Fruit fly (Drosophila melanogaster) whole organism, adult: ENCODE results near the gene CG17378.

Source experiments
- CG11617 ChIP-seq: fragments of 200-800 bp; sonication (Bioruptor generic); optimal IDR thresholded peaks from 2 replicates; lab custom pipeline; 2017; ENCODE audit warnings: mild to moderate bottlenecking, missing biosample characterization, missing genetic modification reagents, missing genetic modification characterization
- CG12768 ChIP-seq: fragments of 200-800 bp; sonication (Bioruptor generic); optimal IDR thresholded peaks from 2 replicates; lab custom pipeline; 2017; ENCODE audit warnings: missing biosample characterization, missing genetic modification characterization, mild to moderate bottlenecking, moderate library complexity, missing genetic modification reagents
- CG14711 ChIP-seq: fragments of 200-800 bp; sonication (Bioruptor generic); optimal IDR thresholded peaks from 2 replicates; lab custom pipeline; 2018; ENCODE audit warnings: missing biosample characterization, mild to moderate bottlenecking, missing genetic modification characterization, moderate library complexity
- CG1620 ChIP-seq: fragments of 200-800 bp; sonication (Bioruptor generic); optimal IDR thresholded peaks from 2 replicates; lab custom pipeline; 2016; ENCODE audit warnings: missing biosample characterization, missing genetic modification characterization
- CG33017 ChIP-seq: fragments of 200-800 bp; sonication (Bioruptor generic); optimal IDR thresholded peaks from 2 replicates; lab custom pipeline; 2018; ENCODE audit warnings: missing biosample characterization, mild to moderate bottlenecking, missing genetic modification characterization, moderate library complexity
- CG5204 ChIP-seq: fragments of 200-800 bp; sonication (Bioruptor generic); optimal IDR thresholded peaks from 2 replicates; lab custom pipeline; 2016; ENCODE audit warnings: missing biosample characterization, missing genetic modification characterization
- CG7045 ChIP-seq: fragments of 200-800 bp; sonication (Bioruptor generic); optimal IDR thresholded peaks from 2 replicates; lab custom pipeline; 2017; ENCODE audit warnings: missing biosample characterization, mild to moderate bottlenecking, missing genetic modification characterization
- CG7101 ChIP-seq: fragments of 200-800 bp; sonication (Bioruptor generic); optimal IDR thresholded peaks from 2 replicates; lab custom pipeline; 2018; ENCODE audit warnings: missing biosample characterization, mild to moderate bottlenecking, missing genetic modification characterization, moderate library complexity
- Clk ChIP-seq: fragments of 200-800 bp; sonication (Bioruptor generic); optimal IDR thresholded peaks from 2 replicates; lab custom pipeline; 2017; ENCODE audit warnings: missing biosample characterization, missing genetic modification characterization
- Crg-1 ChIP-seq: fragments of 200-800 bp; sonication (Bioruptor generic); optimal IDR thresholded peaks from 2 replicates; lab custom pipeline; 2016; ENCODE audit warnings: missing biosample characterization, missing genetic modification characterization
- Hr96 ChIP-seq: fragments of 200-800 bp; sonication (Bioruptor generic); optimal IDR thresholded peaks from 2 replicates; lab custom pipeline; 2016; ENCODE audit warnings: missing biosample characterization, missing genetic modification characterization
- Mnt ChIP-seq: fragments of 200-800 bp; sonication (Bioruptor generic); optimal IDR thresholded peaks from 2 replicates; lab custom pipeline; 2016; ENCODE audit warnings: missing biosample characterization, mild to moderate bottlenecking, missing genetic modification characterization
- bab1 ChIP-seq: fragments of 200-800 bp; sonication (Bioruptor generic); optimal IDR thresholded peaks from 3 replicates; lab custom pipeline; 2019; ENCODE audit warnings: missing biosample characterization, mild to moderate bottlenecking, missing genetic modification characterization, moderate library complexity
- cic ChIP-seq: fragments of 200-800 bp; sonication (Bioruptor generic); optimal IDR thresholded peaks from 2 replicates; lab custom pipeline; 2017; ENCODE audit warnings: missing biosample characterization, mild to moderate bottlenecking, missing genetic modification characterization, moderate library complexity
- cnc ChIP-seq, 2 experiments: fragments of >200 bp; optimal IDR thresholded peaks; 2 replicates each; lab custom pipeline; 2017
- kay ChIP-seq: fragments of 200-800 bp; sonication (Bioruptor generic); peaks from one replicate; lab custom pipeline; 2016; ENCODE audit warnings: missing biosample characterization, missing genetic modification characterization, borderline replicate concordance
- ovo ChIP-seq: fragments of 200-800 bp; sonication (Bioruptor generic); optimal IDR thresholded peaks from 2 replicates; lab custom pipeline; 2016; ENCODE audit warnings: missing biosample characterization, missing genetic modification characterization
- pad ChIP-seq: fragments of 200-800 bp; sonication (Bioruptor generic); optimal IDR thresholded peaks from 3 replicates; lab custom pipeline; 2017; ENCODE audit warnings: missing biosample characterization, missing genetic modification characterization, mild to moderate bottlenecking, moderate library complexity, missing genetic modification reagents
- tj ChIP-seq: fragments of 200-800 bp; sonication (Bioruptor generic); optimal IDR thresholded peaks from 3 replicates; lab custom pipeline; 2017; ENCODE audit warnings: missing biosample characterization, mild to moderate bottlenecking, missing genetic modification characterization, moderate library complexity

The CG17378 gene

DNA sequence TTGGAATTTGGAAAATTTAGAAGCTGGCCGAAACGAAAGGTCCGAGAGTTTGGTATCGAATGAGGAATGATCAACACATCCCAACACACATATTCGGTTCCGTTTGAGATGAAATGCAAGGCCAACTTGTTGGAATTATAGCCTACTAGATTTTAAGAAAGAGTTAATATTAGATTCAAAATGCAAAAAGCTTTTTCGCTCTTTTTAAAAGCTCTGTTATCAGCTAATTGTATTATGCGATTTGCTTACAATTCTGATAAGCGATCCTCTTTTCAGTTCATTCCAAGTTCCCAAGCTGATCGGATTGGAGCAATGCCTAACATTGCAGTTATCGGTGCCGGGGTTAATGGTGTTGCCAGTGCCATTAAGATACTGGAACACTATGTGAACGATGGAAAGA is 28.9 kb downstream of the CG17378 start, which contains the start of the genes CG17377 and Daao2:
CG17377 (minus strand) TSS at position 101 of the 400 bp plus-strand sequence.
Daao2 (plus strand) TSS at position 272 of the 400 bp plus-strand sequence.
- TF ChIP-seq Mnt (GFP tag; lab: Kevin White, UChicago): no peak
- TF ChIP-seq Clk: no peak
- TF ChIP-seq CG1620: no peak
- no peak for TF ChIP-seq pad (GFP tag; lab: Kevin White, UChicago)
- no peak for TF ChIP-seq bab1 (GFP tag; lab: Kevin White, UChicago)
- TF ChIP-seq tj (GFP tag; lab: Kevin White, UChicago): no peak
- no peak for TF ChIP-seq Crg-1 (GFP tag; lab: Kevin White, UChicago)

DNA sequence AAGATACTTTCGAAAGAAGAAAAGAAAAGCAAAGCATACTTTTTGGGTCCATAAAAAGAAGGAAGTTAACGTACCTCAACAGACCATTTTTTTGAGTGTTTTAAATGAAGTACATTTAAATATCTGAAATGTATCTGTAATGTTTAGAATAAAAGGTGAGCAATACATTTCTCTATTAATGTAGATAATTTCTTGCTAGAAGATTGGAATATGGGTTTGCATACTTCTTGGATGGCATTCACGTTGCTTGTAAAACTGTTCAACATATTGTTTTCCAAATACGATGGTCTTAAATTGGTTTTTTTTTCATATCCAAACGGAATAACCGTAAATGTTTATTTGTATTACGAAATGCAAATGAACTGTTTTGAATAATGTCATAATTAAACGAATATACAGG is 31.9 kb downstream of the CG17378 start, which contains the start of gene CG17375:
CG17375 (minus strand) TSS at position 10 of the 400 bp plus-strand sequence.
- TF ChIP-seq Clk: no peak
- no peak for TF ChIP-seq CG33017 (tag; lab: Kevin White, UChicago)
- TF ChIP-seq CG14711 (tag; lab: Kevin White, UChicago): no peak
- no peak for TF ChIP-seq CG7101 (tag; lab: Kevin White, UChicago)
- TF ChIP-seq CG12768 (GFP tag; lab: Kevin White, UChicago): no peak
- no peak for TF ChIP-seq CG1620

DNA sequence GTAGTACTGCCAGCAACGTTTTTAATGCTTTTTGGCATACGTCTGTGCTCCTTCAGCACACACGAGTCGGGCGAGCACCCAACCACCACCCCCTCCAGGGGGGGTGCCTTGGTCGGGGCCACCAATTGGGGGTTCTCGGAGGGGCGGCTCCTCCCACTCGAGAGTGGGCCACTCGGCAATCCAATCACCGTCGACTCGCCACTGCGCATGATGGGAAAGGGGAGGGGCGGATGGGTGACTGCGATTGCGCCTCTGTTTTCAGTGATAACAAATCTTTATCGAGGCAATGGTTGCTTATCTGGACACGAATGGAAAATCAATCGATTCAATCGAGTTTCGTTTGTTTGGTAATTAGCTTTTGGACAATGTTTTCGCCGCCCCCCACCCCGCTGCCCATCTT is 43.7 kb downstream of the CG17378 start:
- no peak for TF ChIP-seq CG7045 (GFP tag; lab: Kevin White, UChicago)
- no peak for TF ChIP-seq bab1 (GFP tag; lab: Kevin White, UChicago)
- no peak for TF ChIP-seq CG5204 (GFP tag; lab: Kevin White, UChicago)
- peak; percentile 25 for TF ChIP-seq pad (GFP tag; lab: Kevin White, UChicago)
- TF ChIP-seq Crg-1 (GFP tag; lab: Kevin White, UChicago): no peak
- no peak for TF ChIP-seq Clk
- no peak for TF ChIP-seq CG33017 (tag; lab: Kevin White, UChicago)

DNA sequence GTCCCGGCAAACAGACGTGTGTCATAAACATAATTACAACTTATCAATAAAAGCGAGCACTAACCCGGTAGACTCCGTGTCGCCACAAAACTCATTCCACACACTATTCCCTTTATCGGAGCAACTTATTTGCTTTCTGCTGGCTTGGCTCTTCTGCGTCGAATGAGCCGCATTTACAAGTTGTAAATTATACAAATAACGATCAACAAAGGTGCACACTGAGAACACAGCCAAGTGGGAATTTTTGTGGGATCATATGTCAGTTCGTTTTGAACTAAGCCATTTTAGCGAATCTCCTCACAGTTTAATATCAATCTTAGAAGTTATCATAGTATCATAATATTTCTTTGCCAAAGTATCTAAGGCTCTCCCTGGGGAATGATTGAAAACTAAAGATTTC is 44.5 kb downstream of the CG17378 start:
- no peak for TF ChIP-seq Hr96 (GFP tag; lab: Kevin White, UChicago)
- no peak for TF ChIP-seq ovo (GFP tag; lab: Kevin White, UChicago)
- no peak for TF ChIP-seq CG33017 (tag; lab: Kevin White, UChicago)
- no peak for TF ChIP-seq cic (GFP tag; lab: Kevin White, UChicago)

DNA sequence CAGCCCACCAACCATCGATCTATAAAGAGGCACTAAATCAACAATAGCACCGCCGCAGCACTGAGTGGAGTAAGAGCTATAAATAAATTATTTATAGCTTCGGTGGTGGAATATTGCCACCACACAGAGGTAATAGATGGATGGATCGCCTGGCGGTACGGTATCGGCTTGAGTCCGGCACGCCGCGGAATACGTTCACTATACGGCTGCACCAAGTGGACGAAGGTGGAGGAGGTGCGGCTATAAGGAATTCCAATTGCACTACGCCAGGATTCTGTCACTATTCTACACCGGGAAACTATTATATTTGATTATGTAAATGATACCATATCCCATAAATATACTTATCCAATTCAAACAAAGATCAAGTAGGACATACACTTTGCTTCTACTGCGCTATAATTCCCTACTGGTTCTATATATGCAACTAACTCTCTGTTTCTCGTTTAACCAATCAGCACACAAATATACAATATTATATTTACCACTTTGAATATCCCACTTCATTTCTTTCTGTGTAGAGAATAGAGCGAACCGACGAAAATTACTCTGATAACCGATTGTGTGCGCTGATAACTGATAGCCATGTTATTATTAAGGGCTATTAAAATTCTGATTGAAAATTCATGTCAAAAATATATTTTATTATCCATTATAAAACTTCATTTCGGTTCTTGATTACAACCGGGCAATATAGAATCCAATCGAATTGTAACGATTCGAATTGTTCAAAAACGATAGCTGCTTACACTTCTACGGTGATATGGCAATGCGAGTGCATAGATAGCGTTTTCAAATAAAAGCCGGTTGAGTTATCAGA is 45.6 kb downstream of the CG17378 start:
- TF ChIP-seq CG14711 (tag; lab: Kevin White, UChicago): no peak
- TF ChIP-seq CG33017 (tag; lab: Kevin White, UChicago): peak; percentile 35

DNA sequence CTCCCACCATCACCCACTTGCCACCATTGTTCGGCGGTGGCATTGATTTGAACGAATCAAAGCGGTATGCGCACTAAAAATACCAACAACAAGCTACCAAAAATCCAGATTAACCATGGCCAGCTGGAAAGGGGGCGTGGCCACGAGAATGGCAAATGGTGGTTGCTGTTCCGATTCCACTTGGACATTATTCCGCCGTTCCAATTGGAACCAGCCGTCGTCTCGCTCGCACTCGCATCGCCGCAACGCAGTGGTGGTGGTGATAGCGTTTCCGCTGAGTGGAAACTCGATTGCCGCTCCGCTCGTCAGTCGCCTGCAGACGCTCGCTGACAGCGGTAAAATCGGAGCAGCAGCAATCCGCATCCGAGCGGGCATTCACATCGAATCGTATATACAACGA is 47.8 kb downstream of the CG17378 start, which contains the start of gene sens-2:
sens-2 (plus strand) TSS at position 304 of the 400 bp plus-strand sequence.
- TF ChIP-seq CG12768 (GFP tag; lab: Kevin White, UChicago) (no peak), bab1 (GFP tag; lab: Kevin White, UChicago) (no peak), kay (GFP tag; lab: Kevin White, UChicago) (no peak), Clk (no peak), CG1620 (no peak), CG11617 (GFP tag; lab: Kevin White, UChicago) (no peak), cnc (optimal IDR thresholded peaks at IDR 0.05; lab: Kevin White, UChicago) (no peak), Hr96 (GFP tag; lab: Kevin White, UChicago) (no peak), tj (GFP tag; lab: Kevin White, UChicago) (no peak), CG5204 (GFP tag; lab: Kevin White, UChicago) (no peak), CG33017 (tag; lab: Kevin White, UChicago) (no peak), Mnt (GFP tag; lab: Kevin White, UChicago) (no peak), ovo (GFP tag; lab: Kevin White, UChicago) (no peak), pad (GFP tag; lab: Kevin White, UChicago) (no peak)

DNA sequence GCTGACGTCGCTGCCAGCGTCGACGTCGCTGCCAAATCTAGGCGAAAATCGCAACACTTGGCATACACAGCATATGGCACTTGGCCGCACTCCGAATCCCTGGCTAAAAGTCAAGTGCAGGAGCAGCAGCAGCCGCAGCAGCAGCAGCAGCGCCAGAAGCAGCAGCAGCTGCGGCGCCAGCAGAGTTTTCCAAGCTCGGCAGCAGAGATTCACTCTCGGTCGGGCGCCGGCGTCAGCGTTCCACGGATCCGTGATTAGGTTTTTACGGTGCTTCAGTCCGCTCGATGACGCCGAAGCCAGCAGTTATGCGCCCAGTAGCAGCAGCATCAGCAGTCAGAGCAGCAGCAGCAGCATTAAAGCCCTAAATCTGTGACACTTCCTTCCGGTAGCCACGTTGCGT is 48.2 kb downstream of the CG17378 start:
- TF ChIP-seq Hr96 (GFP tag; lab: Kevin White, UChicago) (no peak), cic (GFP tag; lab: Kevin White, UChicago) (no peak)

DNA sequence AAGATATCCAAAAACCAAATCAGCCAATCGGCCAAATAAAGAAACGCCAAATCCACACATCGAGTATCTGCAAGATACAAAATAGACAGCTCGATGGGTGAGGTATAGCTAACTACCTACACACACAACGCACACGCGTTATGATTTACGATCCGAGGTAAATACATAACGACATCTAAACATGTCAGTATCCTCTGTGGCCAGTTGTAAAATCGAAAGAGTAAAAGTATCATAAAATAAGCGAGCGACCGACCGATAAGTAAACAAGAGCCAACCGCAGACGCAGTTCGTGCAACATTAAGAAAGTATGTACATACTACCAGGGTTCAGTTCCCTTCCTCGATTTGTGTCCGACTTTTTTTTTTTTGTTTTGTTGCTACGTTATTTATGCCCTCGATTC is 52.5 kb downstream of the CG17378 start:
- TF ChIP-seq CG12768 (GFP tag; lab: Kevin White, UChicago) (no peak), Hr96 (GFP tag; lab: Kevin White, UChicago) (no peak), tj (GFP tag; lab: Kevin White, UChicago) (no peak), CG5204 (GFP tag; lab: Kevin White, UChicago) (no peak), cnc (optimal IDR thresholded peaks at IDR 0.05; lab: Kevin White, UChicago) (no peak), CG33017 (tag; lab: Kevin White, UChicago) (no peak)
